Worm (Caenorhabditis elegans) whole organism, mixed stage, embryonic: Measurements from ENCODE around the gene klp-12.

Source experiments
- elt-1 ChIP-seq: sonication (generic microtip); optimal IDR thresholded peaks from 2 replicates; lab custom pipeline; 2017; ENCODE audit warnings: missing genetic modification characterization, mild to moderate bottlenecking, missing compliant biosample characterization, antibody characterized with exemption, moderate library complexity, borderline replicate concordance; ENCODE audit not compliant: insufficient read depth
- flh-1 ChIP-seq: fragments of 200-800 bp; sonication (Bioruptor generic); optimal IDR thresholded peaks from 2 replicates; lab custom pipeline; 2018; ENCODE audit warnings: mild to moderate bottlenecking, missing genetic modification characterization, moderate library complexity, missing compliant biosample characterization
- ham-2 ChIP-seq: fragments of 200-800 bp; sonication (Bioruptor generic); optimal IDR thresholded peaks from 2 replicates; lab custom pipeline; 2018; ENCODE audit warnings: mild to moderate bottlenecking, missing genetic modification characterization, missing compliant biosample characterization
- lin-13 ChIP-seq: fragments of 150-350 bp; optimal IDR thresholded peaks from 2 replicates; lab custom pipeline; 2014; ENCODE audit warnings: missing biosample characterization, missing genetic modification characterization
- mab-5 ChIP-seq: fragments of 150-350 bp; optimal IDR thresholded peaks from 2 replicates; lab custom pipeline; 2014; ENCODE audit warnings: missing biosample characterization, missing genetic modification characterization
- snpc-4 ChIP-seq: fragments of 150-350 bp; optimal IDR thresholded peaks from 2 replicates; lab custom pipeline; 2014; ENCODE audit warnings: missing biosample characterization, missing genetic modification characterization
- unc-39 ChIP-seq: fragments of 150-350 bp; optimal IDR thresholded peaks from 2 replicates; lab custom pipeline; 2014; ENCODE audit warnings: missing biosample characterization, missing genetic modification characterization

DNA sequence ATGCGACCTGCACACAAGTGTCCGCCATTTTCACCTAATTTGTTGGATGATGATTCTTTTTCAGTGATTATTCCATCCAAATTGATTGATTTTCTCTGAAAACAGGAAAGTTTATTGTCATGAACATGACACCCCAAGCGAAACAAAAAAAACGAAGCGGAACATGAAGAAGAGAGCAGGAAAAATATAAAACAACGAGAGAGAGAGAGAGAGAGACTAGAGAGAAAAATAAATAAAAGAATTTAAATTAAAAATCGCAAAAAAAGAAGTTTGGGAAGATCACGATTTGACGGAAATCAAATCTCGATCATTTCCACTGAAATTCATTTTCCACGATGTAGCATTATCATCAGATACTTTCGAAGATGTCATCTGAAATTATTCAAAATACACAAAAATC lies at the start of gene klp-12:
- TF ChIP-seq mab-5 (tag; lab: Kevin White, UChicago) = no peak
- TF ChIP-seq ham-2 = no peak
- TF ChIP-seq snpc-4 = no peak
- no peak for TF ChIP-seq unc-39 (tag; lab: Kevin White, UChicago)
- TF ChIP-seq elt-1 = no peak
- TF ChIP-seq lin-13 = no peak
- no peak for TF ChIP-seq flh-1 (GFP tag; lab: Kevin White, UChicago)
